Fruit fly (Drosophila melanogaster): Measurements from ENCODE around the gene CG9399.

CG9399 gene

dm6 chr3R:9613124-9613523 is 39.1 kb upstream of the CG9399 start (continued):
- TF ChIP-seq CG11902 (GFP tag; optimal IDR thresholded peaks at IDR 0.05): peak; percentile 77
- peak; percentile 79 for TF ChIP-seq CG6792 (GFP tag; optimal IDR thresholded peaks at IDR 0.05)
- peak; percentile 84 for TF ChIP-seq acj6 (GFP tag; optimal IDR thresholded peaks at IDR 0.05)
- TF ChIP-seq CG4318 (GFP tag; optimal IDR thresholded peaks at IDR 0.05): peak; percentile 66
- peak; percentile 78 for TF ChIP-seq Eip93F (GFP tag; optimal IDR thresholded peaks at IDR 0.05)
- peak; percentile 85 for TF ChIP-seq CG31627 (GFP tag; optimal IDR thresholded peaks at IDR 0.05)
- no peak for TF ChIP-seq CG9139 (GFP tag; optimal IDR thresholded peaks at IDR 0.05)
- peak; percentile 74 for TF ChIP-seq CG7368 (GFP tag; optimal IDR thresholded peaks at IDR 0.05)
- TF ChIP-seq Ets96B (tag; optimal IDR thresholded peaks at IDR 0.05): peak; percentile 41
- peak; percentile 91 for TF ChIP-seq Sox102F (GFP tag; optimal IDR thresholded peaks at IDR 0.05)
- peak; percentile 85 for TF ChIP-seq net (GFP tag; optimal IDR thresholded peaks at IDR 0.05)
- no peak for TF ChIP-seq fd59A (GFP tag; optimal IDR thresholded peaks at IDR 0.05)
- peak; percentile 74 for TF ChIP-seq CG8632 (GFP tag; optimal IDR thresholded peaks at IDR 0.05)
- peak; percentile 91 for TF ChIP-seq Hr4 (GFP tag; optimal IDR thresholded peaks at IDR 0.05)
- peak; percentile 86 for TF ChIP-seq lz (GFP tag; optimal IDR thresholded peaks at IDR 0.05)
- TF ChIP-seq Sox15 (GFP tag; optimal IDR thresholded peaks at IDR 0.05): peak; percentile 64
- TF ChIP-seq fd85E (GFP tag; optimal IDR thresholded peaks at IDR 0.05): peak; percentile 57
- TF ChIP-seq ss (GFP tag; optimal IDR thresholded peaks at IDR 0.05): peak in 1 of 2 experiments; percentile 28
- peak; percentile 93 for TF ChIP-seq CG6163 (GFP tag; IDR thresholded peaks at IDR 0.05)

- TF ChIP-seq Met (GFP tag; optimal IDR thresholded peaks at IDR 0.05) (peak; percentile 28), CG8632 (GFP tag; optimal IDR thresholded peaks at IDR 0.05) (no peak), Hr39 (GFP tag; optimal IDR thresholded peaks at IDR 0.05) (peak; percentile 8), CG31627 (GFP tag; optimal IDR thresholded peaks at IDR 0.05) (peak; percentile 11), Eip78C (GFP tag) (peak; percentile 54), Smox (GFP tag; optimal IDR thresholded peaks at IDR 0.05) (peak; percentile 13), topi (GFP tag; optimal IDR thresholded peaks at IDR 0.05) (peak; percentile 23), CG34406 (GFP tag; optimal IDR thresholded peaks at IDR 0.05) (no peak), vri (GFP tag; optimal IDR thresholded peaks at IDR 0.05) (peak; percentile 39), esn (GFP tag; optimal IDR thresholded peaks at IDR 0.05) (peak; percentile 35), Sox102F (GFP tag; optimal IDR thresholded peaks at IDR 0.05) (peak; percentile 3), svp (GFP tag) (peak; percentile 19), cyc (GFP tag; optimal IDR thresholded peaks at IDR 0.05) (peak; percentile 4), acj6 (GFP tag; optimal IDR thresholded peaks at IDR 0.05) (no peak), net (GFP tag; optimal IDR thresholded peaks at IDR 0.05) (no peak), lz (GFP tag; optimal IDR thresholded peaks at IDR 0.05) (peak; percentile 10), CG6163 (GFP tag; IDR thresholded peaks at IDR 0.05) (peak; percentile 34; the same call in 1 of the 3 replicates)
Measured at dm6 chr3R:9612217-9612616, 38.2 kb upstream of the CG9399 start.

dm6 chr3R:9608206-9608605 is 34.2 kb upstream of the CG9399 start:
- TF ChIP-seq Hr39 (GFP tag; optimal IDR thresholded peaks at IDR 0.05): no peak
- no peak for TF ChIP-seq Lpt (GFP tag; optimal IDR thresholded peaks at IDR 0.05)
- TF ChIP-seq CG32006 (GFP tag; optimal IDR thresholded peaks at IDR 0.05): peak; percentile 23

- no peak for TF ChIP-seq CG3032 (tag; optimal IDR thresholded peaks at IDR 0.05)
- no peak for TF ChIP-seq Met (GFP tag; optimal IDR thresholded peaks at IDR 0.05)
- no peak for TF ChIP-seq CG10631 (GFP tag; optimal IDR thresholded peaks at IDR 0.05)
- peak; percentile 27 for TF ChIP-seq CG6854 (GFP tag; optimal IDR thresholded peaks at IDR 0.05)
- no peak for TF ChIP-seq Sox14 (GFP tag; optimal IDR thresholded peaks at IDR 0.05)
- TF ChIP-seq Eip78C (GFP tag): peak; percentile 44
- TF ChIP-seq CG8319 (GFP tag; optimal IDR thresholded peaks at IDR 0.05): no peak
- TF ChIP-seq ss (GFP tag; optimal IDR thresholded peaks at IDR 0.05): peak; percentile 3 to 7
- peak; percentile 53 for TF ChIP-seq svp (GFP tag)
- TF ChIP-seq acj6 (GFP tag; optimal IDR thresholded peaks at IDR 0.05): no peak
- TF ChIP-seq fkh (GFP tag; optimal IDR thresholded peaks at IDR 0.05): peak; percentile 53
- TF ChIP-seq Eip93F (GFP tag; optimal IDR thresholded peaks at IDR 0.05): no peak
Measured at dm6 chr3R:9606913-9607804, 33.1 kb upstream of the CG9399 start.

Data from whole organism, prepupa.